Worm (Caenorhabditis elegans) whole organism, L4 larva: ENCODE measurements around the gene nas-29.

ENCODE experiments used
- D1046.2 ChIP-seq: fragments of 200-800 bp; sonication (Bioruptor generic); IDR thresholded peaks from 2 replicates; pipeline ENCODE4 v1.3.6; 2022; ENCODE audit warnings: missing genetic modification characterization, missing compliant biosample characterization
- F10B5.3 ChIP-seq: sonication (generic microtip); optimal IDR thresholded peaks from 2 replicates; lab custom pipeline; 2016; ENCODE audit warnings: mild to moderate bottlenecking, missing genetic modification characterization, missing compliant biosample characterization
- Y105C5A.15 ChIP-seq: fragments of 200-800 bp; sonication (Bioruptor generic); IDR thresholded peaks from 2 replicates; pipeline ENCODE4 v1.3.6; 2022; ENCODE audit warnings: missing genetic modification characterization, missing compliant biosample characterization
- Y5F2A.4 ChIP-seq: fragments of 200-800 bp; sonication (Bioruptor generic); optimal IDR thresholded peaks from 2 replicates; lab custom pipeline; 2018; ENCODE audit warnings: mild to moderate bottlenecking, missing genetic modification characterization, missing compliant biosample characterization
- ZK337.2 ChIP-seq: fragments of 200-800 bp; sonication (Bioruptor generic); IDR thresholded peaks from 2 replicates; pipeline ENCODE4 v1.3.6; 2022; ENCODE audit warnings: missing genetic modification reagents, missing genetic modification characterization, missing compliant biosample characterization
- ZK546.5 ChIP-seq, 2 experiments: sonication (generic microtip); optimal IDR thresholded peaks; 2 replicates each; lab custom pipeline; 2017; ENCODE audit warnings: missing biosample characterization in 2 of 2, missing genetic modification characterization in 2 of 2
- ama-1 ChIP-seq: fragments of 150-350 bp; optimal IDR thresholded peaks from 2 replicates; lab custom pipeline; 2014; ENCODE audit warnings: inconsistent platforms, mixed read lengths
- attf-4 ChIP-seq: sonication (generic microtip); optimal IDR thresholded peaks from 3 replicates; lab custom pipeline; 2017; ENCODE audit warnings: missing biosample characterization, missing genetic modification characterization
- ceh-20 ChIP-seq: fragments of 200-800 bp; sonication (Bioruptor generic); IDR thresholded peaks from 2 replicates; pipeline ENCODE4 v1.3.6; 2022; ENCODE audit warnings: missing genetic modification reagents, missing genetic modification characterization, missing compliant biosample characterization
- ceh-62 ChIP-seq: sonication (generic microtip); optimal IDR thresholded peaks from 2 replicates; lab custom pipeline; 2017; ENCODE audit warnings: missing biosample characterization, missing genetic modification characterization
- ctbp-1 ChIP-seq: fragments of 200-800 bp; sonication (Bioruptor generic); IDR thresholded peaks from 2 replicates; pipeline ENCODE4 v1.3.6; 2022; ENCODE audit warnings: missing genetic modification reagents, missing genetic modification characterization, missing compliant biosample characterization
- daf-12 ChIP-seq: fragments of 150-350 bp; optimal IDR thresholded peaks from 2 replicates; lab custom pipeline; 2014; ENCODE audit warnings: missing biosample characterization, missing genetic modification reagents, missing genetic modification characterization
- daf-16 ChIP-seq, 3 experiments: sonication (generic microtip); optimal IDR thresholded peaks; 2 replicates each; lab custom pipeline; 2016 to 2017; ENCODE audit warnings: missing genetic modification characterization in 3 of 3, missing genetic modification reagents in 3 of 3, mild to moderate bottlenecking in 2 of 3, missing compliant biosample characterization in 2 of 3, missing biosample characterization in 1 of 3, moderate library complexity in 1 of 3
- daf-19 ChIP-seq: fragments of 200-800 bp; sonication (Bioruptor generic); conservative IDR thresholded peaks from 2 replicates; pipeline ENCODE4 v1.3.6; 2022; ENCODE audit warnings: missing genetic modification characterization, missing compliant biosample characterization
- daf-8 ChIP-seq: fragments of 200-800 bp; sonication (Bioruptor generic); IDR thresholded peaks from 2 replicates; pipeline ENCODE4 v1.3.6; 2022; ENCODE audit warnings: missing genetic modification characterization, missing compliant biosample characterization
- dmd-9 ChIP-seq: fragments of 200-800 bp; sonication (Bioruptor generic); IDR thresholded peaks from 2 replicates; pipeline ENCODE4 v1.3.6; 2022; ENCODE audit warnings: missing genetic modification reagents, missing genetic modification characterization, missing compliant biosample characterization
- fos-1 ChIP-seq: fragments of 150-350 bp; optimal IDR thresholded peaks from 2 replicates; lab custom pipeline; 2014; ENCODE audit warnings: missing biosample characterization, missing genetic modification characterization
- hif-1 ChIP-seq, 2 experiments: sonication (generic microtip); optimal IDR thresholded peaks; 2 replicates each; lab custom pipeline; 2016 to 2017; ENCODE audit warnings: missing compliant biosample characterization in 2 of 2, missing genetic modification characterization in 2 of 2, missing genetic modification reagents in 2 of 2, missing genotype in 2 of 2, mild to moderate bottlenecking in 1 of 2
- hlh-30 ChIP-seq: sonication (generic microtip); optimal IDR thresholded peaks from 2 replicates; lab custom pipeline; 2017; ENCODE audit warnings: antibody characterized with exemption, mild to moderate bottlenecking, missing genetic modification characterization, missing compliant biosample characterization; ENCODE audit not compliant: insufficient read depth
- lim-7 ChIP-seq: fragments of 200-800 bp; sonication (Bioruptor generic); IDR thresholded peaks from 2 replicates; pipeline ENCODE4 v1.3.6; 2022; ENCODE audit warnings: missing genetic modification characterization, missing compliant biosample characterization
- lin-15B ChIP-seq: fragments of 150-350 bp; sonication (generic microtip); optimal IDR thresholded peaks from 3 replicates; lab custom pipeline; 2014; ENCODE audit warnings: missing biosample characterization, missing genetic modification characterization
- lin-29 ChIP-seq: fragments of 200-800 bp; sonication (Bioruptor generic); IDR thresholded peaks from 2 replicates; pipeline ENCODE4 v1.3.6; 2022; ENCODE audit warnings: missing genetic modification reagents, missing genetic modification characterization, missing compliant biosample characterization
- lir-3 ChIP-seq: sonication (generic microtip); optimal IDR thresholded peaks from 2 replicates; lab custom pipeline; 2016; ENCODE audit warnings: mild to moderate bottlenecking, missing genetic modification characterization, missing compliant biosample characterization
- lsy-2 ChIP-seq, 2 experiments: fragments of 150-350 bp in 1 of 2; sonication (generic microtip) in 1 of 2; optimal IDR thresholded peaks; 2 replicates each; lab custom pipeline; 2014 to 2017; ENCODE audit warnings: missing biosample characterization in 2 of 2, missing genetic modification characterization in 2 of 2
- mdt-29 ChIP-seq: fragments of 200-800 bp; sonication (Bioruptor generic); IDR thresholded peaks from 2 replicates; pipeline ENCODE4 v1.3.6; 2022; ENCODE audit warnings: missing genetic modification reagents, missing genetic modification characterization, missing compliant biosample characterization
- mes-2 ChIP-seq: sonication (generic microtip); optimal IDR thresholded peaks from 2 replicates; lab custom pipeline; 2016; ENCODE audit warnings: missing genotype, mild to moderate bottlenecking, missing genetic modification characterization, missing compliant biosample characterization; ENCODE audit not compliant: poor library complexity, severe bottlenecking
- mxl-2 ChIP-seq: fragments of 200-800 bp; sonication (Bioruptor generic); conservative IDR thresholded peaks from 2 replicates; pipeline ENCODE4 v1.3.6; 2022; ENCODE audit warnings: missing genetic modification reagents, missing genetic modification characterization, missing compliant biosample characterization
- mxl-3 ChIP-seq: fragments of 200-800 bp; sonication (Bioruptor generic); optimal IDR thresholded peaks from 2 replicates; lab custom pipeline; 2018; ENCODE audit warnings: mild to moderate bottlenecking, missing genetic modification characterization, missing compliant biosample characterization
- nhr-11 ChIP-seq: fragments of 150-350 bp; optimal IDR thresholded peaks from 2 replicates; lab custom pipeline; 2014; ENCODE audit warnings: missing biosample characterization, missing genetic modification characterization
- nhr-28 ChIP-seq: fragments of 150-350 bp; optimal IDR thresholded peaks from 2 replicates; lab custom pipeline; 2014; ENCODE audit warnings: missing biosample characterization, missing genetic modification characterization
- nhr-42 ChIP-seq: fragments of 200-800 bp; sonication (Bioruptor generic); IDR thresholded peaks from 2 replicates; pipeline ENCODE4 v1.3.6; 2022; ENCODE audit warnings: missing genetic modification characterization, missing compliant biosample characterization
- nhr-48 ChIP-seq: sonication (generic microtip); optimal IDR thresholded peaks from 2 replicates; lab custom pipeline; 2016; ENCODE audit warnings: mild to moderate bottlenecking, missing genetic modification characterization, missing compliant biosample characterization
- nhr-6 ChIP-seq: fragments of 150-350 bp; optimal IDR thresholded peaks from 2 replicates; lab custom pipeline; 2014; ENCODE audit warnings: missing biosample characterization, missing genetic modification characterization
- nhr-76 ChIP-seq: fragments of 150-350 bp; optimal IDR thresholded peaks from 2 replicates; lab custom pipeline; 2014; ENCODE audit warnings: missing biosample characterization, missing genetic modification characterization
- nhr-77 ChIP-seq: fragments of 150-350 bp; optimal IDR thresholded peaks from 2 replicates; lab custom pipeline; 2014; ENCODE audit warnings: missing biosample characterization, missing genetic modification characterization
- pqm-1 ChIP-seq: sonication (generic microtip); optimal IDR thresholded peaks from 2 replicates; lab custom pipeline; 2017; ENCODE audit warnings: missing biosample characterization, missing genetic modification characterization
- sdz-12 ChIP-seq: fragments of 200-800 bp; sonication (Bioruptor generic); optimal IDR thresholded peaks from 2 replicates; lab custom pipeline; 2018; ENCODE audit warnings: mild to moderate bottlenecking, missing genetic modification characterization, missing compliant biosample characterization
- set-16 ChIP-seq: fragments of 200-800 bp; sonication (Bioruptor generic); IDR thresholded peaks from 2 replicates; pipeline ENCODE4 v1.3.6; 2022; ENCODE audit warnings: missing genetic modification reagents, missing genetic modification characterization, missing compliant biosample characterization
- skn-1 ChIP-seq: fragments of 150-350 bp; optimal IDR thresholded peaks from 2 replicates; lab custom pipeline; 2014; ENCODE audit warnings: missing biosample characterization, missing genetic modification characterization
- snpc-1.2 ChIP-seq: fragments of 200-800 bp; sonication (Bioruptor generic); IDR thresholded peaks from 2 replicates; pipeline ENCODE4 v1.3.6; 2022; ENCODE audit warnings: missing genetic modification reagents, missing genetic modification characterization, missing compliant biosample characterization
- spr-3 ChIP-seq: fragments of 200-800 bp; sonication (Bioruptor generic); optimal IDR thresholded peaks from 2 replicates; lab custom pipeline; 2018; ENCODE audit warnings: mild to moderate bottlenecking, missing genetic modification characterization, missing compliant biosample characterization
- tag-97 ChIP-seq: fragments of 200-800 bp; sonication (Bioruptor generic); IDR thresholded peaks from 2 replicates; pipeline ENCODE4 v1.3.6; 2022; ENCODE audit warnings: missing genetic modification characterization, missing compliant biosample characterization
- tra-1 ChIP-seq: fragments of 200-800 bp; sonication (Bioruptor generic); IDR thresholded peaks from 2 replicates; pipeline ENCODE4 v1.3.6; 2022; ENCODE audit warnings: missing genetic modification reagents, missing genetic modification characterization, missing compliant biosample characterization
- unc-130 ChIP-seq: sonication (generic microtip); optimal IDR thresholded peaks from 2 replicates; lab custom pipeline; 2016; ENCODE audit warnings: missing genetic modification reagents, missing genetic modification characterization, missing compliant biosample characterization
- unc-39 ChIP-seq: sonication (generic microtip); optimal IDR thresholded peaks from 2 replicates; lab custom pipeline; 2017; ENCODE audit warnings: missing biosample characterization, missing genetic modification characterization
- zag-1 ChIP-seq: fragments of 150-350 bp; optimal IDR thresholded peaks from 2 replicates; lab custom pipeline; 2014; ENCODE audit warnings: missing biosample characterization, missing genetic modification characterization
- zfp-2 ChIP-seq: sonication (generic microtip); optimal IDR thresholded peaks from 2 replicates; lab custom pipeline; 2016; ENCODE audit warnings: mild to moderate bottlenecking, missing genetic modification characterization, missing compliant biosample characterization
- zfp-3 ChIP-seq: fragments of 200-800 bp; sonication (Bioruptor generic); conservative IDR thresholded peaks from 2 replicates; pipeline ENCODE4 v1.3.6; 2022; ENCODE audit warnings: missing genetic modification reagents, missing genetic modification characterization, missing compliant biosample characterization
- ztf-11 ChIP-seq: fragments of 150-350 bp; optimal IDR thresholded peaks from 2 replicates; lab custom pipeline; 2014; ENCODE audit warnings: missing biosample characterization, missing genetic modification characterization
- ztf-7 ChIP-seq: fragments of 150-350 bp; optimal IDR thresholded peaks from 2 replicates; lab custom pipeline; 2014; ENCODE audit warnings: missing biosample characterization, missing genetic modification characterization

The nas-29 gene

ce11 chrII:5092362-5093281 is 49.2 kb downstream of the nas-29 start, which contains the start of gene C04G6.2 (continued):
- TF ChIP-seq nhr-76 (tag; lab: Kevin White, UChicago) (no peak), nhr-11 (peak; percentile 71), lin-29 (no peak), zfp-2 (tag; lab: Kevin White, UChicago) (no peak), zfp-3 (GFP tag; lab: Robert Waterston, UW) (no peak), tag-97 (GFP tag; lab: Robert Waterston, UW) (no peak), ceh-62 (tag; lab: Kevin White, UChicago) (no peak), unc-130 (no peak), ZK337.2 (GFP tag; lab: Robert Waterston, UW) (no peak), nhr-77 (tag; lab: Kevin White, UChicago) (no peak), nhr-48 (tag; lab: Kevin White, UChicago) (peak; percentile 16), daf-19 (GFP tag; lab: Robert Waterston, UW) (no peak), ctbp-1 (GFP tag; lab: Robert Waterston, UW) (0 out of 2 replicates have a peak, but pooled peaks have one; percentile 12), lin-15B (tag; lab: Kevin White, UChicago) (no peak), nhr-42 (GFP tag; lab: Robert Waterston, UW) (no peak), lim-7 (GFP tag; lab: Robert Waterston, UW) (no peak), dmd-9 (no peak), sdz-12 (GFP tag; lab: Kevin White, UChicago) (no peak), ztf-11 (tag; lab: Kevin White, UChicago) (no peak), ama-1 (lab: Kevin White, UChicago) (no peak), mdt-29 (GFP tag; lab: Robert Waterston, UW) (no peak), Y105C5A.15 (no peak), ZK546.5 (tag; optimal IDR thresholded peaks at IDR 0.05; lab: Kevin White, UChicago) (no peak), skn-1 (no peak), Y5F2A.4 (GFP tag; lab: Kevin White, UChicago) (no peak), lsy-2 (tag; optimal IDR thresholded peaks at IDR 0.05; lab: Kevin White, UChicago) (peak in 1 of 2 experiments; percentile 17), mes-2 (peak; percentile 71), hif-1 (tag; optimal IDR thresholded peaks at IDR 0.05; lab: Kevin White, UChicago) (no peak), hlh-30 (tag; lab: Kevin White, UChicago) (peak; percentile 80), F10B5.3 (tag; lab: Kevin White, UChicago) (no peak), set-16 (GFP tag; lab: Robert Waterston, UW) (no peak), spr-3 (GFP tag; lab: Kevin White, UChicago) (no peak), daf-12 (tag; lab: Kevin White, UChicago) (no peak), unc-39 (tag; lab: Kevin White, UChicago) (no peak), nhr-6 (peak; percentile 49), ztf-7 (tag; lab: Kevin White, UChicago) (no peak), attf-4 (tag; lab: Kevin White, UChicago) (no peak), tra-1 (GFP tag; lab: Robert Waterston, UW) (0 out of 2 replicates have a peak, but pooled peaks have one; percentile 5), D1046.2 (GFP tag; lab: Robert Waterston, UW) (no peak), snpc-1.2 (no peak), fos-1 (tag; lab: Kevin White, UChicago) (no peak), nhr-28 (peak; percentile 30), ceh-20 (no peak), mxl-3 (GFP tag; lab: Kevin White, UChicago) (peak; percentile 36), lir-3 (tag; lab: Kevin White, UChicago) (no peak), zag-1 (tag; lab: Kevin White, UChicago) (no peak), mxl-2 (GFP tag; lab: Robert Waterston, UW) (no peak), daf-8 (GFP tag; lab: Robert Waterston, UW) (no peak), daf-16 (GFP tag; optimal IDR thresholded peaks at IDR 0.05; lab: Kevin White, UChicago) (peak in 1 of 2 experiments; percentile 3), daf-16 (tag; optimal IDR thresholded peaks at IDR 0.05; lab: Kevin White, UChicago) (peak; percentile 81), pqm-1 (tag; lab: Kevin White, UChicago) (peak; percentile 64)
